Worm (Caenorhabditis elegans) whole organism, L4 larva: ENCODE results near the gene R03E9.2.

ENCODE experiments used
- aha-1 ChIP-seq: fragments of 150-350 bp; peaks from one replicate; lab custom pipeline; 2014; ENCODE audit warnings: missing biosample characterization, missing genetic modification characterization
- ama-1 ChIP-seq: fragments of 150-350 bp; optimal IDR thresholded peaks from 2 replicates; lab custom pipeline; 2014; ENCODE audit warnings: inconsistent platforms, mixed read lengths
- ceh-20 ChIP-seq: fragments of 200-800 bp; sonication (Bioruptor generic); IDR thresholded peaks from 2 replicates; pipeline ENCODE4 v1.3.6; 2022; ENCODE audit warnings: missing genetic modification reagents, missing genetic modification characterization, missing compliant biosample characterization
- ceh-28 ChIP-seq: fragments of 150-350 bp; optimal IDR thresholded peaks from 2 replicates; lab custom pipeline; 2014; ENCODE audit warnings: missing biosample characterization, missing genetic modification reagents, missing genetic modification characterization
- ceh-62 ChIP-seq: sonication (generic microtip); optimal IDR thresholded peaks from 2 replicates; lab custom pipeline; 2017; ENCODE audit warnings: missing biosample characterization, missing genetic modification characterization
- cey-2 ChIP-seq: sonication (generic microtip); optimal IDR thresholded peaks from 3 replicates; lab custom pipeline; 2017; ENCODE audit warnings: missing genetic modification characterization, mild to moderate bottlenecking, missing compliant biosample characterization, antibody characterized with exemption, borderline replicate concordance; ENCODE audit not compliant: insufficient read depth
- daf-16 ChIP-seq, 3 experiments: sonication (generic microtip); optimal IDR thresholded peaks; 2 replicates each; lab custom pipeline; 2016 to 2017; ENCODE audit warnings: missing genetic modification characterization in 3 of 3, missing genetic modification reagents in 3 of 3, mild to moderate bottlenecking in 2 of 3, missing compliant biosample characterization in 2 of 3, missing biosample characterization in 1 of 3, moderate library complexity in 1 of 3
- daf-19 ChIP-seq: fragments of 200-800 bp; sonication (Bioruptor generic); conservative IDR thresholded peaks from 2 replicates; pipeline ENCODE4 v1.3.6; 2022; ENCODE audit warnings: missing genetic modification characterization, missing compliant biosample characterization
- daf-8 ChIP-seq: fragments of 200-800 bp; sonication (Bioruptor generic); IDR thresholded peaks from 2 replicates; pipeline ENCODE4 v1.3.6; 2022; ENCODE audit warnings: missing genetic modification characterization, missing compliant biosample characterization
- dmd-6 ChIP-seq: fragments of 200-800 bp; sonication (Bioruptor generic); IDR thresholded peaks from 2 replicates; pipeline ENCODE4 v1.3.6; 2022; ENCODE audit warnings: missing genetic modification reagents, missing genetic modification characterization, missing compliant biosample characterization
- dve-1 ChIP-seq: sonication (generic microtip); optimal IDR thresholded peaks from 2 replicates; lab custom pipeline; 2017; ENCODE audit warnings: antibody characterized with exemption, mild to moderate bottlenecking, missing genetic modification characterization, missing compliant biosample characterization; ENCODE audit not compliant: insufficient read depth
- fkh-10 ChIP-seq: fragments of 150-350 bp; optimal IDR thresholded peaks from 2 replicates; lab custom pipeline; 2014; ENCODE audit warnings: missing biosample characterization, missing genetic modification reagents, missing genetic modification characterization
- fos-1 ChIP-seq: fragments of 150-350 bp; optimal IDR thresholded peaks from 2 replicates; lab custom pipeline; 2014; ENCODE audit warnings: missing biosample characterization, missing genetic modification characterization
- hif-1 ChIP-seq, 2 experiments: sonication (generic microtip); optimal IDR thresholded peaks; 2 replicates each; lab custom pipeline; 2016 to 2017; ENCODE audit warnings: missing compliant biosample characterization in 2 of 2, missing genetic modification characterization in 2 of 2, missing genetic modification reagents in 2 of 2, missing genotype in 2 of 2, mild to moderate bottlenecking in 1 of 2
- hlh-11 ChIP-seq: fragments of 200-800 bp; sonication (Bioruptor generic); optimal IDR thresholded peaks from 2 replicates; lab custom pipeline; 2018; ENCODE audit warnings: mild to moderate bottlenecking, missing genetic modification characterization, missing compliant biosample characterization
- hlh-30 ChIP-seq: sonication (generic microtip); optimal IDR thresholded peaks from 2 replicates; lab custom pipeline; 2017; ENCODE audit warnings: antibody characterized with exemption, mild to moderate bottlenecking, missing genetic modification characterization, missing compliant biosample characterization; ENCODE audit not compliant: insufficient read depth
- lin-38 ChIP-seq: fragments of 200-800 bp; sonication (Bioruptor generic); IDR thresholded peaks from 2 replicates; pipeline ENCODE4 v1.3.6; 2022; ENCODE audit warnings: missing genetic modification reagents, missing genetic modification characterization, missing compliant biosample characterization
- lin-39 ChIP-seq: fragments of 150-350 bp; optimal IDR thresholded peaks from 2 replicates; lab custom pipeline; 2014; ENCODE audit warnings: missing biosample characterization, missing genetic modification reagents, missing genetic modification characterization
- lir-3 ChIP-seq: sonication (generic microtip); optimal IDR thresholded peaks from 2 replicates; lab custom pipeline; 2016; ENCODE audit warnings: mild to moderate bottlenecking, missing genetic modification characterization, missing compliant biosample characterization
- lsy-2 ChIP-seq, 2 experiments: fragments of 150-350 bp in 1 of 2; sonication (generic microtip) in 1 of 2; optimal IDR thresholded peaks; 2 replicates each; lab custom pipeline; 2014 to 2017; ENCODE audit warnings: missing biosample characterization in 2 of 2, missing genetic modification characterization in 2 of 2
- madf-9 ChIP-seq: fragments of 200-800 bp; sonication (Bioruptor generic); conservative IDR thresholded peaks from 2 replicates; pipeline ENCODE4 v1.3.6; 2022; ENCODE audit warnings: missing genetic modification reagents, missing genetic modification characterization, missing compliant biosample characterization
- mdl-1 ChIP-seq, 2 experiments: fragments of 150-350 bp in 1 of 2; sonication (generic microtip) in 1 of 2; optimal IDR thresholded peaks; 2 replicates each; lab custom pipeline; 2014 to 2017; ENCODE audit warnings: missing biosample characterization in 2 of 2, missing genetic modification characterization in 2 of 2
- mdt-29 ChIP-seq: fragments of 200-800 bp; sonication (Bioruptor generic); IDR thresholded peaks from 2 replicates; pipeline ENCODE4 v1.3.6; 2022; ENCODE audit warnings: missing genetic modification reagents, missing genetic modification characterization, missing compliant biosample characterization
- mep-1 ChIP-seq: fragments of 150-350 bp; sonication (generic microtip); optimal IDR thresholded peaks from 3 replicates; lab custom pipeline; 2014; ENCODE audit warnings: missing biosample characterization, missing genetic modification characterization
- mes-2 ChIP-seq: sonication (generic microtip); optimal IDR thresholded peaks from 2 replicates; lab custom pipeline; 2016; ENCODE audit warnings: missing genotype, mild to moderate bottlenecking, missing genetic modification characterization, missing compliant biosample characterization; ENCODE audit not compliant: poor library complexity, severe bottlenecking
- mxl-3 ChIP-seq: fragments of 200-800 bp; sonication (Bioruptor generic); optimal IDR thresholded peaks from 2 replicates; lab custom pipeline; 2018; ENCODE audit warnings: mild to moderate bottlenecking, missing genetic modification characterization, missing compliant biosample characterization
- nhr-11 ChIP-seq: fragments of 150-350 bp; optimal IDR thresholded peaks from 2 replicates; lab custom pipeline; 2014; ENCODE audit warnings: missing biosample characterization, missing genetic modification characterization
- nhr-28 ChIP-seq: fragments of 150-350 bp; optimal IDR thresholded peaks from 2 replicates; lab custom pipeline; 2014; ENCODE audit warnings: missing biosample characterization, missing genetic modification characterization
- nhr-41 ChIP-seq: fragments of 200-800 bp; sonication (Bioruptor generic); IDR thresholded peaks from 2 replicates; pipeline ENCODE4 v1.3.6; 2022; ENCODE audit warnings: missing genetic modification reagents, missing genetic modification characterization, missing compliant biosample characterization
- nhr-42 ChIP-seq: fragments of 200-800 bp; sonication (Bioruptor generic); IDR thresholded peaks from 2 replicates; pipeline ENCODE4 v1.3.6; 2022; ENCODE audit warnings: missing genetic modification characterization, missing compliant biosample characterization
- nhr-48 ChIP-seq: sonication (generic microtip); optimal IDR thresholded peaks from 2 replicates; lab custom pipeline; 2016; ENCODE audit warnings: mild to moderate bottlenecking, missing genetic modification characterization, missing compliant biosample characterization
- pha-4 ChIP-seq, 2 experiments: fragments of 150-350 bp in 1 of 2; fragments of 200-800 bp in 1 of 2; sonication (Bioruptor generic) in 1 of 2; IDR thresholded peaks in 1 of 2; optimal IDR thresholded peaks in 1 of 2; 2 replicates each; pipeline versions ENCODE4 v1.3.6 to Lab custom; 2014 to 2022; ENCODE audit warnings: missing genetic modification characterization in 2 of 2, missing genetic modification reagents in 2 of 2, missing biosample characterization in 1 of 2, missing compliant biosample characterization in 1 of 2
- pqm-1 ChIP-seq: sonication (generic microtip); optimal IDR thresholded peaks from 2 replicates; lab custom pipeline; 2017; ENCODE audit warnings: missing biosample characterization, missing genetic modification characterization
- sdz-12 ChIP-seq: fragments of 200-800 bp; sonication (Bioruptor generic); optimal IDR thresholded peaks from 2 replicates; lab custom pipeline; 2018; ENCODE audit warnings: mild to moderate bottlenecking, missing genetic modification characterization, missing compliant biosample characterization
- set-16 ChIP-seq: fragments of 200-800 bp; sonication (Bioruptor generic); IDR thresholded peaks from 2 replicates; pipeline ENCODE4 v1.3.6; 2022; ENCODE audit warnings: missing genetic modification reagents, missing genetic modification characterization, missing compliant biosample characterization
- spr-3 ChIP-seq: fragments of 200-800 bp; sonication (Bioruptor generic); optimal IDR thresholded peaks from 2 replicates; lab custom pipeline; 2018; ENCODE audit warnings: mild to moderate bottlenecking, missing genetic modification characterization, missing compliant biosample characterization
- tag-97 ChIP-seq: fragments of 200-800 bp; sonication (Bioruptor generic); IDR thresholded peaks from 2 replicates; pipeline ENCODE4 v1.3.6; 2022; ENCODE audit warnings: missing genetic modification characterization, missing compliant biosample characterization
- tra-1 ChIP-seq: fragments of 200-800 bp; sonication (Bioruptor generic); IDR thresholded peaks from 2 replicates; pipeline ENCODE4 v1.3.6; 2022; ENCODE audit warnings: missing genetic modification reagents, missing genetic modification characterization, missing compliant biosample characterization
- unc-130 ChIP-seq: sonication (generic microtip); optimal IDR thresholded peaks from 2 replicates; lab custom pipeline; 2016; ENCODE audit warnings: missing genetic modification reagents, missing genetic modification characterization, missing compliant biosample characterization
- unc-62 ChIP-seq, 3 experiments: fragments of 150-350 bp in 1 of 3; sonication (generic microtip); optimal IDR thresholded peaks in 2 of 3; peaks in 1 of 3; 1 replicate in 1 of 3; 2 replicates in 2 of 3; lab custom pipeline; 2014 to 2017; ENCODE audit warnings: missing biosample characterization in 3 of 3, missing genetic modification characterization in 3 of 3, missing genetic modification reagents in 3 of 3, missing genotype in 1 of 3
- zfp-2 ChIP-seq: sonication (generic microtip); optimal IDR thresholded peaks from 2 replicates; lab custom pipeline; 2016; ENCODE audit warnings: mild to moderate bottlenecking, missing genetic modification characterization, missing compliant biosample characterization

Gene R03E9.2

DNA sequence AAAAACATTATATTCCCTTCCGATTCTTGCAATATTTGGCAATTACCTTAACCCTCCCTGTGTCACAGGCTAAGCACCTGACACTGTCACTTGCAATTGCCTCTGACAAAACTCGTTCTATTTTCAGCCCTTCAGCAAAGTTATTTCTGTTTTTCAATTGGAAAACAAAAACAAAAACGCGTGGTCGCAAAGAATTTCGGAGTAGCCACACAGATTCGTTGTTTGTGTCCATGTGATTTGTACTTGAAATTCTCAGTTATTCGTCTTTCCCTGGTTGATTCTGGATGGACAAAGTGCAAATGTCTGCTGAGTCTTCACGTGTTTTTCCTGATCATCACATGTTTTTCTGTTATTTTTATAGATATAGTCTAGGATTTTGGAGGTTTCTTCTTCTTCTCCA lies 2.4 kb upstream of the R03E9.2 start (continued):
- no peak for TF ChIP-seq tag-97
- TF ChIP-seq nhr-41 (GFP tag; lab: Robert Waterston, UW), result no peak
- no peak for TF ChIP-seq pqm-1 (tag; lab: Kevin White, UChicago)
- TF ChIP-seq fkh-10, result no peak
- no peak for TF ChIP-seq zfp-2 (tag; lab: Kevin White, UChicago)
- TF ChIP-seq mdt-29 (GFP tag; lab: Robert Waterston, UW), result 0 out of 2 replicates have a peak, but pooled peaks have one; percentile 13
- peak; percentile 48 for TF ChIP-seq mxl-3 (GFP tag; lab: Kevin White, UChicago)
- TF ChIP-seq lin-39 (tag; lab: Kevin White, UChicago), result no peak
- peak in 1 of 2 experiments; percentile 91 for TF ChIP-seq daf-16 (GFP tag; optimal IDR thresholded peaks at IDR 0.05; lab: Kevin White, UChicago)
- peak; percentile 23 for TF ChIP-seq daf-16 (tag; optimal IDR thresholded peaks at IDR 0.05; lab: Kevin White, UChicago)
- no peak for TF ChIP-seq lir-3 (tag; lab: Kevin White, UChicago)
- peak; percentile 60 for TF ChIP-seq dve-1 (tag; lab: Kevin White, UChicago)
- no peak for TF ChIP-seq madf-9
- TF ChIP-seq nhr-48, result peak; percentile 64
- peak; percentile 46 for TF ChIP-seq nhr-11 (tag; lab: Kevin White, UChicago)
- TF ChIP-seq mdl-1 (tag; optimal IDR thresholded peaks at IDR 0.05; lab: Kevin White, UChicago), result peak; percentile 50 to 91
- peak in 1 of 2 experiments; percentile 40 for TF ChIP-seq lsy-2 (tag; optimal IDR thresholded peaks at IDR 0.05; lab: Kevin White, UChicago)
- TF ChIP-seq cey-2 (tag; lab: Kevin White, UChicago), result no peak
- TF ChIP-seq daf-19 (GFP tag; lab: Robert Waterston, UW), result no peak
- no peak for TF ChIP-seq spr-3 (GFP tag; lab: Kevin White, UChicago)
- TF ChIP-seq aha-1, result peak; percentile 44
- no peak for TF ChIP-seq ceh-20 (GFP tag; lab: Robert Waterston, UW)
- TF ChIP-seq hif-1 (tag; optimal IDR thresholded peaks at IDR 0.05; lab: Kevin White, UChicago), result peak in 1 of 2 experiments; percentile 54
- no peak for TF ChIP-seq set-16 (GFP tag; lab: Robert Waterston, UW)
- peak; percentile 66 for TF ChIP-seq hlh-11 (tag; lab: Kevin White, UChicago)
- TF ChIP-seq ceh-28 (tag; lab: Kevin White, UChicago), result no peak
- TF ChIP-seq, all 104 proteins: peak for 16

DNA sequence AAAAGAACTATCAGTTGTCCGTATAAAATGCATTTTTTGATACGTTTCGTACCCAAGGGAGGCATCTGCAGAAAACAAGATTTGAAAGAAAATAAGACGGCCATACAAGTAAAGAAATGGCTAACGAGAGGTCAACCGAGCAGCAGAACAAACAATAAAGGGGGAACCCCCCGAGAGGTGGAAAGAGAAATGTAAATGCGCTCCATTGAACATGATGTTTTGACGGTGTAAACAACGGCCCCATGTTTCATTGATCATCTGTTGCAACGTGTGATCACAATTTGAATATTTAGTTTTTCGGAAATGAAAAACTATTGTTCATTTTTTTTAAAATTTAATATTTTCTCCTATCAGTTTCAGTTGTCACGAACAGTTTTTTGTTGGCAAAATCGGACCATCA lies 3.5 kb downstream of the R03E9.2 start, which contains the start of gene K11G12.6:
TSS of gene K11G12.6 (minus strand) at position 65 of the 400 bp plus-strand sequence.
- TF ChIP-seq unc-130 (GFP tag; lab: Kevin White, UChicago) (no peak), hlh-11 (tag; lab: Kevin White, UChicago) (peak; percentile 68), madf-9 (no peak), nhr-42 (GFP tag; lab: Robert Waterston, UW) (no peak), daf-8 (GFP tag; lab: Robert Waterston, UW) (no peak), lin-38 (peak; percentile 45), daf-16 (GFP tag; optimal IDR thresholded peaks at IDR 0.05; lab: Kevin White, UChicago) (peak in 1 of 2 experiments; percentile 19), daf-16 (tag; optimal IDR thresholded peaks at IDR 0.05; lab: Kevin White, UChicago) (peak; percentile 46), tra-1 (GFP tag; lab: Robert Waterston, UW) (no peak), dve-1 (tag; lab: Kevin White, UChicago) (peak; percentile 23), set-16 (GFP tag; lab: Robert Waterston, UW) (no peak), pha-4 (GFP tag; IDR thresholded peaks at IDR 0.05; lab: Robert Waterston, UW) (no peak), pha-4 (tag; optimal IDR thresholded peaks at IDR 0.05; lab: Kevin White, UChicago) (peak; percentile 92), sdz-12 (no peak), hlh-30 (peak; percentile 84), mdl-1 (tag; optimal IDR thresholded peaks at IDR 0.05; lab: Kevin White, UChicago) (peak; percentile 41 to 98), mep-1 (tag; lab: Kevin White, UChicago) (peak; percentile 41), hif-1 (tag; optimal IDR thresholded peaks at IDR 0.05; lab: Kevin White, UChicago) (peak in 1 of 2 experiments; percentile 30), mes-2 (tag; lab: Kevin White, UChicago) (peak; percentile 45), lsy-2 (tag; optimal IDR thresholded peaks at IDR 0.05; lab: Kevin White, UChicago) (peak in 1 of 2 experiments; percentile 48), dmd-6 (GFP tag; lab: Robert Waterston, UW) (no peak), ceh-62 (no peak), ama-1 (lab: Kevin White, UChicago) (no peak), fos-1 (tag; lab: Kevin White, UChicago) (no peak), nhr-28 (tag; lab: Kevin White, UChicago) (peak; percentile 11), unc-62 (GFP tag; optimal IDR thresholded peaks at IDR 0.05 in 1 of 2; lab: Kevin White, UChicago) (no peak), unc-62 (tag; optimal IDR thresholded peaks at IDR 0.05; lab: Kevin White, UChicago) (no peak)
